Worm (Caenorhabditis elegans) whole organism, L1 larva: Measurements from ENCODE around the gene F11A10.6.

Source experiments
- C04F5.9 ChIP-seq: sonication (generic microtip); optimal IDR thresholded peaks from 2 replicates; lab custom pipeline; 2016; ENCODE audit warnings: missing genetic modification characterization, missing compliant biosample characterization
- C34B4.2 ChIP-seq: sonication (generic microtip); optimal IDR thresholded peaks from 2 replicates; lab custom pipeline; 2017; ENCODE audit warnings: mild to moderate bottlenecking, missing genetic modification characterization, missing compliant biosample characterization
- aly-2 ChIP-seq: fragments of 150-350 bp; optimal IDR thresholded peaks from 2 replicates; lab custom pipeline; 2014; ENCODE audit warnings: missing biosample characterization, missing genetic modification characterization
- blmp-1 ChIP-seq: fragments of 150-350 bp; optimal IDR thresholded peaks from 2 replicates; lab custom pipeline; 2014; ENCODE audit warnings: missing biosample characterization, missing genetic modification characterization
- ceh-8 ChIP-seq: fragments of 200-800 bp; sonication (Bioruptor generic); optimal IDR thresholded peaks from 2 replicates; lab custom pipeline; 2018; ENCODE audit warnings: mild to moderate bottlenecking, missing genetic modification characterization, moderate library complexity, missing compliant biosample characterization
- ceh-82 ChIP-seq, 3 experiments: fragments of 150-350 bp in 1 of 3; sonication (generic microtip) in 2 of 3; optimal IDR thresholded peaks; 2 replicates each; lab custom pipeline; 2014 to 2017; ENCODE audit warnings: missing biosample characterization in 3 of 3, missing genetic modification characterization in 3 of 3
- ceh-88 ChIP-seq: fragments of 200-800 bp; sonication (Bioruptor generic); IDR thresholded peaks from 2 replicates; pipeline ENCODE4 v1.3.6; 2022; ENCODE audit warnings: missing genetic modification characterization, missing compliant biosample characterization
- ceh-90 ChIP-seq: sonication (generic microtip); optimal IDR thresholded peaks from 2 replicates; lab custom pipeline; 2016; ENCODE audit warnings: missing genetic modification characterization, missing compliant biosample characterization
- ces-1 ChIP-seq: fragments of 150-350 bp; optimal IDR thresholded peaks from 2 replicates; lab custom pipeline; 2014; ENCODE audit warnings: missing biosample characterization, missing genetic modification reagents, missing genetic modification characterization
- efl-1 ChIP-seq, 4 experiments: fragments of 150-350 bp; optimal IDR thresholded peaks in 3 of 4; peaks in 1 of 4; 1 replicate in 1 of 4; 2 replicates in 3 of 4; lab custom pipeline; 2014; ENCODE audit warnings: missing biosample characterization in 2 of 4, missing genetic modification characterization in 2 of 4, missing genetic modification reagents in 2 of 4
- egl-27 ChIP-seq, 2 experiments: fragments of 150-350 bp in 1 of 2; sonication (generic microtip); optimal IDR thresholded peaks; 3 replicates each; lab custom pipeline; 2017 to 2018; ENCODE audit warnings: missing biosample characterization in 2 of 2, missing genetic modification characterization in 2 of 2, missing genetic modification reagents in 2 of 2
- elt-2 ChIP-seq: sonication (generic microtip); optimal IDR thresholded peaks from 2 replicates; lab custom pipeline; 2016; ENCODE audit warnings: missing genetic modification characterization, mild to moderate bottlenecking, inconsistent platforms, missing compliant biosample characterization, missing genetic modification reagents
- elt-3 ChIP-seq, 6 experiments: fragments of 150-350 bp in 1 of 6; sonication (generic microtip); optimal IDR thresholded peaks; 2 replicates each; lab custom pipeline; 2017 to 2018; ENCODE audit warnings: missing biosample characterization in 6 of 6, missing genetic modification characterization in 6 of 6, inconsistent platforms in 1 of 6
- grh-1 ChIP-seq: fragments of 200-800 bp; sonication (Bioruptor generic); IDR thresholded peaks from 2 replicates; pipeline ENCODE4 v1.3.6; 2022; ENCODE audit warnings: missing genetic modification reagents, missing genetic modification characterization, missing compliant biosample characterization
- irx-1 ChIP-seq: sonication (generic microtip); optimal IDR thresholded peaks from 2 replicates; lab custom pipeline; 2016; ENCODE audit warnings: missing genetic modification characterization, missing compliant biosample characterization
- jun-1 ChIP-seq: fragments of 150-350 bp; optimal IDR thresholded peaks from 2 replicates; lab custom pipeline; 2014; ENCODE audit warnings: missing biosample characterization, missing genetic modification reagents, missing genetic modification characterization
- lin-35 ChIP-seq, 2 experiments: fragments of 150-350 bp; optimal IDR thresholded peaks; 2 replicates each; lab custom pipeline; 2014; ENCODE audit warnings: missing biosample characterization in 2 of 2, missing genetic modification characterization in 2 of 2, missing genetic modification reagents in 2 of 2
- lir-3 ChIP-seq: sonication (generic microtip); optimal IDR thresholded peaks from 2 replicates; lab custom pipeline; 2016; ENCODE audit warnings: mild to moderate bottlenecking, missing genetic modification characterization, moderate library complexity, missing compliant biosample characterization; ENCODE audit not compliant: poor library complexity
- nhr-11 ChIP-seq: fragments of 150-350 bp; optimal IDR thresholded peaks from 2 replicates; lab custom pipeline; 2014; ENCODE audit warnings: missing biosample characterization, missing genetic modification characterization
- nhr-237 ChIP-seq: fragments of 150-350 bp; optimal IDR thresholded peaks from 2 replicates; lab custom pipeline; 2014; ENCODE audit warnings: missing biosample characterization, missing genetic modification characterization
- nhr-28 ChIP-seq: fragments of 150-350 bp; optimal IDR thresholded peaks from 2 replicates; lab custom pipeline; 2014; ENCODE audit warnings: missing biosample characterization, missing genetic modification characterization
- nhr-76 ChIP-seq: sonication (generic microtip); optimal IDR thresholded peaks from 2 replicates; lab custom pipeline; 2017; ENCODE audit warnings: missing biosample characterization, missing genetic modification characterization
- nhr-77 ChIP-seq: fragments of 150-350 bp; optimal IDR thresholded peaks from 2 replicates; lab custom pipeline; 2014; ENCODE audit warnings: missing biosample characterization, missing genetic modification characterization
- nhr-84 ChIP-seq: sonication (generic microtip); optimal IDR thresholded peaks from 2 replicates; lab custom pipeline; 2017; ENCODE audit warnings: missing biosample characterization, missing genetic modification characterization
- nhr-90 ChIP-seq: sonication (generic microtip); optimal IDR thresholded peaks from 2 replicates; lab custom pipeline; 2016; ENCODE audit warnings: mild to moderate bottlenecking, missing genetic modification characterization, missing compliant biosample characterization; ENCODE audit not compliant: poor library complexity
- pqm-1 ChIP-seq: sonication (generic microtip); optimal IDR thresholded peaks from 3 replicates; lab custom pipeline; 2017; ENCODE audit warnings: missing biosample characterization, missing genetic modification characterization
- rnt-1 ChIP-seq: sonication (generic microtip); optimal IDR thresholded peaks from 2 replicates; lab custom pipeline; 2016; ENCODE audit warnings: mild to moderate bottlenecking, missing genetic modification characterization, moderate library complexity, missing compliant biosample characterization
- skn-1 ChIP-seq: fragments of 150-350 bp; optimal IDR thresholded peaks from 2 replicates; lab custom pipeline; 2014; ENCODE audit warnings: missing biosample characterization, missing genetic modification characterization
- snpc-4 ChIP-seq: fragments of 150-350 bp; optimal IDR thresholded peaks from 2 replicates; lab custom pipeline; 2014; ENCODE audit warnings: missing biosample characterization, missing genetic modification characterization
- snu-23 ChIP-seq: sonication (generic microtip); optimal IDR thresholded peaks from 2 replicates; lab custom pipeline; 2016; ENCODE audit warnings: missing genetic modification characterization, missing compliant biosample characterization
- sup-37 ChIP-seq: fragments of 200-800 bp; sonication (Bioruptor generic); optimal IDR thresholded peaks from 2 replicates; lab custom pipeline; 2018; ENCODE audit warnings: mild to moderate bottlenecking, missing genetic modification characterization, missing compliant biosample characterization
- tbx-2 ChIP-seq: sonication (generic microtip); optimal IDR thresholded peaks from 2 replicates; lab custom pipeline; 2016; ENCODE audit warnings: missing genetic modification characterization, missing compliant biosample characterization
- unc-130 ChIP-seq: fragments of 150-350 bp; optimal IDR thresholded peaks from 2 replicates; lab custom pipeline; 2017; ENCODE audit warnings: missing biosample characterization, missing genetic modification characterization, inconsistent platforms
- unc-30 ChIP-seq: sonication (generic microtip); optimal IDR thresholded peaks from 2 replicates; lab custom pipeline; 2017; ENCODE audit warnings: missing biosample characterization, missing genetic modification characterization
- unc-62 ChIP-seq: fragments of 150-350 bp; optimal IDR thresholded peaks from 2 replicates; lab custom pipeline; 2014; ENCODE audit warnings: missing biosample characterization, missing genetic modification reagents, missing genetic modification characterization
- xbp-1 ChIP-seq: sonication (generic microtip); optimal IDR thresholded peaks from 2 replicates; lab custom pipeline; 2016; ENCODE audit warnings: missing genetic modification characterization, missing compliant biosample characterization

Gene F11A10.6

ce11 chrIV:12086498-12086897 lies 3.0 kb downstream of the F11A10.6 start (continued):
- TF ChIP-seq elt-3 (tag; optimal IDR thresholded peaks at IDR 0.05; lab: Kevin White, UChicago) (peak in 4 of 6 experiments; percentile 41 to 59 (median 48)), C34B4.2 (no peak), lin-35 (GFP tag; optimal IDR thresholded peaks at IDR 0.05; lab: Kevin White, UChicago) (peak; percentile 53 to 83), lir-3 (tag; lab: Kevin White, UChicago) (peak; percentile 34), ceh-82 (tag; optimal IDR thresholded peaks at IDR 0.05; lab: Kevin White, UChicago) (peak; percentile 36 to 68 (median 57)), snu-23 (GFP tag; lab: Kevin White, UChicago) (peak; percentile 80), ceh-8 (GFP tag; lab: Kevin White, UChicago) (peak; percentile 36), tbx-2 (peak; percentile 55)

- TF ChIP-seq unc-130 (tag; lab: Kevin White, UChicago) (no peak), rnt-1 (no peak), elt-2 (tag; lab: Kevin White, UChicago) (no peak), ceh-88 (GFP tag; lab: Robert Waterston, UW) (no peak), ceh-90 (tag; lab: Kevin White, UChicago) (no peak), nhr-28 (tag; lab: Kevin White, UChicago) (no peak), sup-37 (GFP tag; lab: Kevin White, UChicago) (no peak), blmp-1 (tag; lab: Kevin White, UChicago) (no peak), nhr-11 (tag; lab: Kevin White, UChicago) (no peak), nhr-90 (tag; lab: Kevin White, UChicago) (no peak), nhr-76 (tag; lab: Kevin White, UChicago) (no peak)
Observed at ce11 chrIV:12085120-12085519, 4.3 kb downstream of the F11A10.6 start, which contains the start of gene rbm-34. rbm-34 (plus strand) TSS chrIV:12085420.

ce11 chrIV:12084587-12084986 lies 4.9 kb downstream of the F11A10.6 start:
- TF ChIP-seq snpc-4 (tag; lab: Kevin White, UChicago) (no peak), egl-27 (tag; optimal IDR thresholded peaks at IDR 0.05; lab: Kevin White, UChicago) (no peak), aly-2 (no peak), grh-1 (no peak), nhr-84 (tag; lab: Kevin White, UChicago) (no peak), pqm-1 (tag; lab: Kevin White, UChicago) (no peak), nhr-77 (tag; lab: Kevin White, UChicago) (no peak), snu-23 (GFP tag; lab: Kevin White, UChicago) (no peak), unc-62 (no peak), skn-1 (tag; lab: Kevin White, UChicago) (no peak), unc-30 (no peak), rnt-1 (no peak), nhr-237 (tag; lab: Kevin White, UChicago) (no peak), irx-1 (tag; lab: Kevin White, UChicago) (no peak), xbp-1 (tag; lab: Kevin White, UChicago) (no peak), C04F5.9 (tag; lab: Kevin White, UChicago) (no peak), jun-1 (tag; lab: Kevin White, UChicago) (no peak), lin-35 (GFP tag; optimal IDR thresholded peaks at IDR 0.05; lab: Kevin White, UChicago) (no peak)

ce11 chrIV:12084178-12084577 lies 5.3 kb downstream of the F11A10.6 start, which contains the start of gene repo-1:
repo-1 (plus strand) TSS chrIV:12084478.
- TF ChIP-seq efl-1 (optimal IDR thresholded peaks at IDR 0.05; lab: Kevin White, UChicago) (no peak), efl-1 (GFP tag; optimal IDR thresholded peaks at IDR 0.05 in 1 of 2; lab: Kevin White, UChicago) (peak in 1 of 2 experiments; percentile 64), nhr-84 (tag; lab: Kevin White, UChicago) (no peak)
- TF ChIP-seq, all 84 proteins: peak for 1

- TF ChIP-seq ces-1 (GFP tag; lab: Kevin White, UChicago) (no peak), efl-1 (optimal IDR thresholded peaks at IDR 0.05; lab: Kevin White, UChicago) (no peak), efl-1 (GFP tag; optimal IDR thresholded peaks at IDR 0.05 in 1 of 2; lab: Kevin White, UChicago) (peak in 1 of 2 experiments; percentile 91), nhr-237 (tag; lab: Kevin White, UChicago) (no peak)
Observed at ce11 chrIV:12080807-12081206, 8.6 kb downstream of the F11A10.6 start.
